Fruit fly (Drosophila melanogaster): ENCODE measurements around the gene Prx6a.
A peak's percentile ranks its signal among the peaks of the same experiment; 100 is the strongest.

The Prx6a gene

DNA sequence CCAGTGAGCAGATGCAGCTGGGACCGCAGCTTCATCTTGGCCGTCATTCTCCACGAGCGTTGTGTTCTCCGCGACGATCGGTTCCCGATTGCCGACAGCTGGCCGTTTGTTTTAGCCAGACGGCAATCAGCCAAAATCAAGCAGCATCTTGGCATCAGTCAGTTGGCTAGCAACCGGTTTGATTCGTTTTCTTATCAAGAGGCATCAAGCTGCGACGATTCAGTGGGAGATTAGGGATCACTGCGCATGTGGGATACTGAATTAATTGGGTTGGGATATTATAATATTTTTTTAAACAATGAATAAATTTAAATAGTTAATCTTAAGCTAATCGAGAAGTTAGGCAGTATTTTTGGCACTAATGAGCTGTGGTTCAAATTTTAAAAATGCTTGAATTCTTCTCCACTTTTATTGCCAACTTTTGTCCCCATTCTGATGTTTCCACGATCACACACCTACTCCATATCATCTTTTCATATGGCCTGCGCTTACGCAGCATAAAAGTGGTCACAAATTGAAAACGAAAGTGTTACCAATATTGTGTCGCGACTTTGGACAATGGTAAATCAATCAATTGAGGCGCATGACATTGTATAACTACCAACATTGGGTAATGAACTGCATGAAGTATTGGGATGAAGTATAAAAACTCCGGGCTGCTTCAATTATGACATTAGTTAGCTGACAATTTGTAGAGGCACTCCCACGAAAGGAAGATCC is 40.1 kb downstream of the Prx6a start, which contains the start of the genes CG3119 and Cpr23B:
Gene CG3119, minus strand, starts transcription at position 92 of the 720 bp plus-strand sequence.
Gene Cpr23B, plus strand, starts transcription at position 670 of the 720 bp plus-strand sequence.
- TF ChIP-seq CG3919 (GFP tag; optimal IDR thresholded peaks at IDR 0.05) (no peak), cyc (GFP tag; optimal IDR thresholded peaks at IDR 0.05) (no peak), achi (GFP tag; optimal IDR thresholded peaks at IDR 0.05) (no peak), Blimp-1 (GFP tag; optimal IDR thresholded peaks at IDR 0.05) (no peak), Hr4 (GFP tag; optimal IDR thresholded peaks at IDR 0.05) (no peak), net (GFP tag; optimal IDR thresholded peaks at IDR 0.05) (no peak)

dm6 chr2L:2830341-2830800 is 47.7 kb downstream of the Prx6a start:
- TF ChIP-seq CG34406 (GFP tag; optimal IDR thresholded peaks at IDR 0.05) (peak; percentile 93), svp (GFP tag) (peak; percentile 93), lz (GFP tag; optimal IDR thresholded peaks at IDR 0.05) (peak; percentile 92), CG3919 (GFP tag; optimal IDR thresholded peaks at IDR 0.05) (peak; percentile 94), CG1621 (tag; optimal IDR thresholded peaks at IDR 0.05) (peak; percentile 53), CG6792 (GFP tag; optimal IDR thresholded peaks at IDR 0.05) (peak; percentile 93), pdm3 (GFP tag; optimal IDR thresholded peaks at IDR 0.05) (peak; percentile 89), Gug (GFP tag; IDR thresholded peaks at IDR 0.05) (peak; percentile 82), Sox15 (GFP tag; optimal IDR thresholded peaks at IDR 0.05) (peak; percentile 88), Blimp-1 (GFP tag; optimal IDR thresholded peaks at IDR 0.05) (peak; percentile 71), Hr38 (GFP tag; optimal IDR thresholded peaks at IDR 0.05) (no peak), Met (GFP tag; optimal IDR thresholded peaks at IDR 0.05) (peak; percentile 91), CG16779 (tag; optimal IDR thresholded peaks at IDR 0.05) (peak; percentile 94), OdsH (GFP tag; optimal IDR thresholded peaks at IDR 0.05) (peak; percentile 95), Eip75B (GFP tag; optimal IDR thresholded peaks at IDR 0.05) (peak; percentile 91), CG6163 (GFP tag; IDR thresholded peaks at IDR 0.05) (peak; percentile 81), CG10669 (GFP tag; optimal IDR thresholded peaks at IDR 0.05) (peak; percentile 92), Eip78C (GFP tag) (peak; percentile 99), CG10631 (GFP tag; optimal IDR thresholded peaks at IDR 0.05) (peak; percentile 94), Ets21C (GFP tag; optimal IDR thresholded peaks at IDR 0.05) (peak; percentile 71), CG7368 (GFP tag; optimal IDR thresholded peaks at IDR 0.05) (peak; percentile 75), dac (GFP tag; optimal IDR thresholded peaks at IDR 0.05) (peak; percentile 90), fd85E (GFP tag; optimal IDR thresholded peaks at IDR 0.05) (peak; percentile 77), eg (GFP tag; IDR thresholded peaks at IDR 0.05) (peak; percentile 81), spab (GFP tag; optimal IDR thresholded peaks at IDR 0.05) (peak; percentile 97), Smox (GFP tag; optimal IDR thresholded peaks at IDR 0.05) (peak; percentile 90), CG15336 (GFP tag; IDR thresholded peaks at IDR 0.05) (peak; percentile 90), CG11762 (GFP tag; optimal IDR thresholded peaks at IDR 0.05; ENCODE audit: insufficient read depth) (peak; percentile 92), esn (GFP tag; optimal IDR thresholded peaks at IDR 0.05) (peak; percentile 96), CG32006 (GFP tag; optimal IDR thresholded peaks at IDR 0.05) (peak; percentile 98), acj6 (GFP tag; optimal IDR thresholded peaks at IDR 0.05) (peak; percentile 95), ss (GFP tag; optimal IDR thresholded peaks at IDR 0.05) (peak; percentile 95 to 96), Ets96B (tag; optimal IDR thresholded peaks at IDR 0.05) (peak; percentile 91), CG6854 (GFP tag; optimal IDR thresholded peaks at IDR 0.05) (peak; percentile 84), CG6276 (GFP tag; optimal IDR thresholded peaks at IDR 0.05) (peak; percentile 96), Sox14 (GFP tag; optimal IDR thresholded peaks at IDR 0.05) (peak; percentile 91), CG31627 (GFP tag; optimal IDR thresholded peaks at IDR 0.05) (peak; percentile 85), Eip93F (GFP tag; optimal IDR thresholded peaks at IDR 0.05) (peak; percentile 84), Sox102F (GFP tag; optimal IDR thresholded peaks at IDR 0.05) (peak; percentile 90), CG6808 (GFP tag; optimal IDR thresholded peaks at IDR 0.05) (peak; percentile 97), fkh (GFP tag; optimal IDR thresholded peaks at IDR 0.05) (peak; percentile 38), CG11294 (GFP tag; IDR thresholded peaks at IDR 0.05) (peak; percentile 65; the same call in 1 of the 2 replicates), CG4318 (GFP tag; optimal IDR thresholded peaks at IDR 0.05) (peak; percentile 95), CG9139 (GFP tag; optimal IDR thresholded peaks at IDR 0.05) (peak; percentile 87)
